Worm (Caenorhabditis elegans) whole organism, dauer: ENCODE measurements around the gene R10E8.3.

Experiments
- unc-62 ChIP-seq: sonication (generic microtip); optimal IDR thresholded peaks from 2 replicates; lab custom pipeline; 2017; ENCODE audit warnings: missing biosample characterization, missing genetic modification reagents, missing genetic modification characterization

Gene R10E8.3

DNA sequence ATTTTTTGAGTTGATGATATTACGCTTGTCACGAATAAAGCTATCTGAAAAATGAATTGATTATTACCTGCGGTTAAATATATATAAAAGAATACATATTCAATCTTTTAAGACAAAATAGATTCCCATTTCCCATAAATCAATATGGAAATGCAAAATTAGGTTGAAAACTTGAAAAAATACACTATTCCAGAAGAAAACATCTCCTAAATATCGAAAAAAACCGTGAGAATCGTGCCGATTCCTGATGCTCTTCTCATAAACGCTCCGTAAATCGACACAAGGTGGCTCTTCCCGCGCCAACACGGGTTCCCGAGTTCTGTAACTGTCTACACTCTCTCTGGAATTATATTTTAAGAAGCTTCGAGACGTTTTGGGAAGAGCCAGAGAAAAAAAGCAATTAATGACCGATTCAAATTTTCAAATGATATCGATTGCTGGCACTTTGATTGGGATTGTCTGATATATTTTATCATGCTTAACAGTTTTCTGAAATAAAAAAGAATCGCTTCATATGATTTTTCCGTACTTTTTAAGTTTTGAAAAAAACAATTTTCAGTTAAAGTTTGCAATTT lies at the start of gene R10E8.3:
Gene R10E8.3, minus strand, starts transcription at position 51 of the 575 bp plus-strand sequence.
- no peak for TF ChIP-seq unc-62 (GFP tag; lab: Kevin White, UChicago)

DNA sequence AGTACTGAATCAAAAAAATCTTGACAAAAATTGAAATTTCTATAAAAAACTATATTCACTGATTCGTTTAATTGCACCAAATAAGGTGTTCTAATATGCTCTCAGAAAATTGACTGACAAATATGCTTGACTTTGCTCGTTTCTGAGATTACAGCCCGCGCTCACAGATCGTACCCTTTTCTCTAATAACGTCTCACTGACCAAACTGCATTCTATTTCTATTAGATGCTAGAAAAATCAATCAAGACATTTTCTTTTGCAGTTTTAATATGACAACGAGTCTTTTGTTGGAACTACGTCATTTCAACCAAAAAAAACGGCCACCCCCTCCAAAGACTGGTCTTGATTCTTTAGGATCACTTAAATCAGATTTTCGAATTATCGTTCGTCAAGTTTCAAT lies 46.0 kb upstream of the R10E8.3 start, which contains the start of gene clec-247:
Gene clec-247, plus strand, starts transcription at position 301 of the 400 bp plus-strand sequence.
- TF ChIP-seq unc-62 (GFP tag; lab: Kevin White, UChicago) = no peak

- no peak for TF ChIP-seq unc-62 (GFP tag; lab: Kevin White, UChicago)
Measured at ce11 chrV:18280778-18281177, 44.2 kb upstream of the R10E8.3 start, which contains the start of gene Y51A2A.16. Y51A2A.16 (minus strand) TSS chrV:18280878.

ce11 chrV:18270403-18270802 lies 33.8 kb upstream of the R10E8.3 start, which contains the start of gene Y37H2C.4:
Y37H2C.4 (plus strand) TSS chrV:18270703.
- no peak for TF ChIP-seq unc-62 (GFP tag; lab: Kevin White, UChicago)

ce11 chrV:18269885-18270284 lies 33.3 kb upstream of the R10E8.3 start, which contains the start of gene skr-6:
skr-6 (minus strand) TSS chrV:18269985.
- no peak for TF ChIP-seq unc-62 (GFP tag; lab: Kevin White, UChicago)

ce11 chrV:18268744-18269143 lies 32.2 kb upstream of the R10E8.3 start, which contains the start of gene fbxa-213:
fbxa-213 (minus strand) TSS chrV:18268844.
- TF ChIP-seq unc-62 (GFP tag; lab: Kevin White, UChicago) = no peak

DNA sequence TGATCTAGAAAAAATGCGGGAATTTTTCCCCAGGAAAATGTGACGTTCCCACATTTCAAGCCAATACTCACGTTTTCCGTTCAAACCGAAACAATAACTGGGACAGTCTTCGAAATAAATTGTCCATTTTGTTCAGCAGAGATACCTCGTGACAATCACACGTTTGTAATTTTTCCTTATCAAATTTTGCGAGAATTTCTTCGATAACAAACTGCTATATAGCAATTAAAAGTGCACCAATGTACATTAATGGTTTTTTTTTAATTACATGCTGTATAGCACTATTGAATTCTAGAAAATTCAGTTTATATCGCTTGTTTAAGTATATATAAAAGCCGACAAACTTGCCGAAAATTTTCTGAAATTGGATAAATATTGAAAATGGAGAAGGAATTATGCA lies 29.7 kb upstream of the R10E8.3 start, which contains the start of gene R10E8.6:
Gene R10E8.6, minus strand, starts transcription at position 154 of the 400 bp plus-strand sequence.
- no peak for TF ChIP-seq unc-62 (GFP tag; lab: Kevin White, UChicago)

ce11 chrV:18265514-18265913 lies 28.9 kb upstream of the R10E8.3 start:
- no peak for TF ChIP-seq unc-62 (GFP tag; lab: Kevin White, UChicago)

ce11 chrV:18254483-18254882 lies 17.9 kb upstream of the R10E8.3 start, which contains the start of gene R10E8.5:
R10E8.5 (plus strand) TSS chrV:18254783.
- TF ChIP-seq unc-62 (GFP tag; lab: Kevin White, UChicago) = no peak

DNA sequence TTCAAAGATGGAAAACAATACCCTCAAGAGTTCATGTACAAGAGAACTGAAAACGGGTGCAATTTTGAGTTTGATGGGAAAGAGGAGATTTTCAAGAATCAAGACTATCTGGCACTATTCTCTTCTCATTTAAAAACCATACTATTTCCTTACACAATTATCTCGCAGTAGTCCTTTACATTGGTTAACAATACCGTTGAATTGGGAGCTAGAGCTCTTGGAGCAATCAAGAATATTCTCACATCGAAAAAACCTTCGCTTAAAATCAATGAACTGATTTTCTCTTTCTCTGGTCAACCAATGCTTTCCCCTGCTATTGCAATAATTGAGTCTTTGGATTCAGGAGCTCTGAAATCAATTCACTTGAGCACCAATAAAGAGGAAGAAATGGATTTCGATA lies 16.9 kb upstream of the R10E8.3 start, which contains the start of gene R10E8.2:
Gene R10E8.2, plus strand, starts transcription at position 301 of the 400 bp plus-strand sequence.
- no peak for TF ChIP-seq unc-62 (GFP tag; lab: Kevin White, UChicago)

ce11 chrV:18252239-18252638 lies 15.7 kb upstream of the R10E8.3 start, which contains the start of gene R10E8.1:
R10E8.1 (minus strand) TSS chrV:18252416.
- TF ChIP-seq unc-62 (GFP tag; lab: Kevin White, UChicago) = no peak

- TF ChIP-seq unc-62 (GFP tag; lab: Kevin White, UChicago) = no peak
Measured at ce11 chrV:18246077-18246476, 9.5 kb upstream of the R10E8.3 start.

DNA sequence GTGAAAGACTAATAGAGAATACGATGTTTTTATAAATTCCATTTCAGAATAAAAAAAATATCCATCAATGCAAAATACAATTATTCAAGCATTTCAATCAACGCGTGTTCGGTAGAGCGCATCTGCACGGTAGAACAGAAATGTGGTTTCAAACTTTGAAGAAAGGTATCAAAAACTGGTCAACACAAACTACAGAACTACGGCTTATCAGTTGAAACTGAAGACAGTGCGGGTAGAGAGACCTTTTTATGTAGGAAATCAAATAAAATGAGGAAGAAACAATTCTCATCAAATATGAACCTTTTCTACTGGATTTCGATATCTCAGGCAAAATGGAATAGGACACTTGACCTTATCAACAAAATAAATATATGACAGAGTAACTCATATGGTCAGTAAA lies 7.8 kb upstream of the R10E8.3 start:
- no peak for TF ChIP-seq unc-62 (GFP tag; lab: Kevin White, UChicago)

DNA sequence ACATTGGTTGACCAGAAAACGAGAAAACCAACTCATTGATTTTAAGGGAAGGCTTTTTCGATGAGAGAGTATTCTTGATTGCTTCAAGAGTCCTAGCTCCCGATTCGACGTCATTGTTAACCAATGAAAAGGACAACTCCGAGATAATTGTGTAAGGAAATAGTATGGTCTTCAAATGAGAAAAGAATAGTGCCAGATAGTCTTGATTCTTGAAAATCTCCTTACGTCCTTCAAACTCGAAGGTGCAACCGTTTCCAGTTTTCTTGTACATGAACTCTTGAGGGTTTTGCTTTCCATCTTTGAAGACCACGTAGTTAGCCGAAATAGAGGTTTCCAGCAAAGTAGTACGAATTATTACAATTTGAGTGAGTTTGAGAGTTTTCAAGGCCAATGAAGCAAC lies 6.7 kb upstream of the R10E8.3 start:
- no peak for TF ChIP-seq unc-62 (GFP tag; lab: Kevin White, UChicago)

DNA sequence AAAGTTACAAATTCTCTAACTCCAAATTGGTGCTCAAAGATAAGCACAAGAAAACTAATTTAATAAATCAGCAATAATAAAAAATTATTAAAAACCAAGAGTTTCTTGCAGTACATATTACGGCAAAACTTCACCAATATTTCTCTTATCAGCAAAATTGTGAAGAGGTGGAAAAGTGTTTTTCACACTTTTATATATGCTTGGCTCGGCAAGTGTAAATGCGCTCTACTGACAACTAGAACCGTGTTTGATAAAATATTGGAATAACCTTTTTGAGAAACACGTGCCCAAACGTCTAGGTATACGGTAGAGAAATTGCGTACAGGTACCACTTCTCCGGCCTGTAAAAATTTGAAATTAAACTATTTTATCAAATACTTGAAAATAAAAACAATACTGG lies 4.8 kb upstream of the R10E8.3 start, which contains the start of gene R10E8.8:
Gene R10E8.8, minus strand, starts transcription at position 343 of the 400 bp plus-strand sequence.
- no peak for TF ChIP-seq unc-62 (GFP tag; lab: Kevin White, UChicago)

DNA sequence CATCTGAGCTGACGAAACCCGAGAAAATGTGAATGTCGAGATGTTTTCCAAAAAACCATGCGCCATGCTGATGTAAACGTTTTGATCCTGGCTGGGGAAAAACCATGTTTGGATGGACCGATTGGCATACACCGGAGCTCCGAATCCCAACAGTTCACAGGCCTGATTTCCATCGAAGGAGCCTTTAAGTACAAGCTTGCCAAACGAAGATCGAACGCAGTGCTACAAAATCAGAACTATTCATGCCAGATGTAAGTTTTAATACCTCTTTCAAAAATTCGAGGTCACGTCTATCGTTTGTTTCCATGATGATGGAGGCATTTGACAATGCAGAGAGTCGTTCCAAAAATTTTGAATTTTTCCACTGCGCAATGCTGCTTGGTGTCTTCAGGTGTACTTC lies 756 bp downstream of the R10E8.3 start:
- no peak for TF ChIP-seq unc-62 (GFP tag; lab: Kevin White, UChicago)

DNA sequence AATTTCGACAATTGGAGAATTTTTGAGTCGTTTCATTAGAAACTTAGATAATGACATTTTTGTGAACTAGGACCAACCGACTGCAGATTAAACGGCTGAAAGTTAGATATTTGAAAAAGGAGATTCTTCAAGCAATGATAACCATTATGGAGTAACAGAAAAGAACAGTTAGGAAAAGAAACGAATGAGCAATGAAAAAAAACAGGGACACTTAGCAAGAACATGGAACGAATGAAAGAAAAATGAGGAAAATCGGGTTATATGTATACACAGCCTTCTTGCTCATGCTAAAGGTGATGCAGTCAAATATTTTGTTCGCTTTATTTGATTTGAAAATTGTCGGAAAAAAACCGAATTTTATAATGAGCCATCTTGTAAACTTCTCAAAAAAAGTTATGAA lies 12.2 kb downstream of the R10E8.3 start, which contains the start of gene F16H6.10:
Gene F16H6.10, minus strand, starts transcription at position 101 of the 400 bp plus-strand sequence.
- TF ChIP-seq unc-62 (GFP tag; lab: Kevin White, UChicago) = no peak
